Worm (Caenorhabditis elegans) whole organism, young adult: ENCODE measurements around the gene F26A1.8.

Source experiments
- Y67H2A.10 ChIP-seq: fragments of 200-800 bp; sonication (Bioruptor generic); conservative IDR thresholded peaks from 2 replicates; pipeline ENCODE4 v1.3.6; 2022; ENCODE audit warnings: missing genetic modification reagents, missing genetic modification characterization, missing compliant biosample characterization
- cebp-2 ChIP-seq: fragments of 200-800 bp; sonication (Bioruptor generic); IDR thresholded peaks from 2 replicates; pipeline ENCODE4 v1.3.6; 2022; ENCODE audit warnings: missing genetic modification characterization, missing compliant biosample characterization
- ceh-79 ChIP-seq: sonication (generic microtip); optimal IDR thresholded peaks from 2 replicates; lab custom pipeline; 2017; ENCODE audit warnings: mild to moderate bottlenecking, missing genetic modification characterization, missing compliant biosample characterization

ce11 chrIII:4842173-4842572 is 20.1 kb upstream of the F26A1.8 start, which contains the start of gene clec-156:
- TF ChIP-seq cebp-2 (GFP tag; lab: Robert Waterston, UW) (no peak), Y67H2A.10 (GFP tag; lab: Robert Waterston, UW) (no peak), ceh-79 (no peak)
